Fruit fly (Drosophila melanogaster) whole organism: ENCODE measurements around the gene Ns1.

Source experiments
- CG8478 ChIP-seq: fragments of >200 bp; optimal IDR thresholded peaks from 2 replicates; lab custom pipeline; 2018; ENCODE audit warnings: inconsistent platforms
- Dll ChIP-seq: fragments of >200 bp; optimal IDR thresholded peaks from 2 replicates; lab custom pipeline; 2017
- EcR ChIP-seq, 2 experiments: fragments of >200 bp; optimal IDR thresholded peaks; 2 replicates each; lab custom pipeline; 2017; ENCODE audit warnings: missing biosample characterization in 2 of 2, missing genetic modification characterization in 2 of 2, missing genetic modification reagents in 2 of 2
- pan ChIP-seq: fragments of >200 bp; optimal IDR thresholded peaks from 2 replicates; lab custom pipeline; 2017
- psq ChIP-seq: fragments of >200 bp; optimal IDR thresholded peaks from 2 replicates; lab custom pipeline; 2017
- usp ChIP-seq: fragments of >200 bp; optimal IDR thresholded peaks from 2 replicates; lab custom pipeline; 2017; ENCODE audit warnings: missing biosample characterization, missing genetic modification characterization, mixed read lengths

Ns1 gene

DNA sequence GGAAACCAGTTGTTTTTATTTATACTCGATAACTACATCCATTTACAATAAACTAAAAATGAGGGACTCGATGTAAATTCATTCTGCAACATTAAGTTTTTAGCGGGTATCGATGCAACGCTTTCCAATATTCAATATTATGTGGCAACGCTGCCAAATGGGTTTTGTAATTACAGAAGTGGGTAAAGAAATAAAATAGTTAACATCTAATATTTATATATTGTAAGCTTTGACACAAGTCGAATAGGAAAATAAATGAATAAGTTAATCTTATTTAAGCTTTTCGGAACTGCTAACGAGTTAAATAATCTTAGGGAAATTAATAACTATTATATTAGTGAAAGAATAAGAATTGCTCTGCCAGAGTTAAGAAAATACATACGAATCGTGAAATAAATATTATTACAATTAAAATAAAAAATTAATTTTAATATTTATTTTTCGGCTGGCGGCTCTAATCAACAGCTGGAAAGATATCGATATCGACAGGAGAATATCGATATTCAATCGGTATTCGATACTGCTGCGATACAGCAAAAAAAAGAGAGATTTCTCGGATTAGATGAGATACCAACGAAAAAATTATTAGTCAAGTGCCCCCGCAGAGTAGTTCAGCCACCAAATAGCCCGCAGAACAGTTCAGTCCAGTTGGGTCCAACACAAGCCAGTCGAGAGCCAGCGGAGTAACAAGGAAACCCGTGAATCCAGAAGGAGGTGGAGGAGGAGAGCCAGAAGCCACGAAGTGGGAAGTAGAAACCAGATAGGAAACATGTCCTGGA lies 12.7 kb upstream of the Ns1 start, which contains the start of gene GckIII:
GckIII (plus strand) TSS at position 485 of the 779 bp plus-strand sequence.
- TF ChIP-seq EcR (GFP tag; optimal IDR thresholded peaks at IDR 0.05; lab: Kevin White, UChicago) (no peak), Dll (lab: Kevin White, UChicago) (no peak), psq (lab: Kevin White, UChicago) (no peak), pan (lab: Kevin White, UChicago) (no peak), usp (no peak), CG8478 (lab: Kevin White, UChicago) (no peak)

DNA sequence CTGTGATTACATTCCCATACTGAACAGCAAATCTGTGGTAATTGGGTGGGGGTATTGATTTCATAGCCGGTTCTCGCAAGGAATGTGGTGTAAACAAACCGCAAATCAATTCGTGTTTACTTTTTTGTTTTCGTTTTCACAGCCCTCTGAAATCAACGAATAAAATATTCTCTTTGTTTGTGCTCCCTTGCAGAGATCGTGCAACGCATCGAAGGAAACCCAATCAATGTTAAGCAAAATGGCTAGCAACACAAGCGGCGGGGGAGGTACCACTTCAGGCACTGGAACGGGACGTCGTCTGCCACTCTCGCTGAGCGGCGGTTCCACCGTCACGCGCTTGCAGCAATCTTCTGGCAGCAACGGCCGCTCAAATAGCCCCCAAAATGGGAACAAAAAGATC lies 10.0 kb upstream of the Ns1 start:
- TF ChIP-seq pan (lab: Kevin White, UChicago) (no peak), EcR (GFP tag; optimal IDR thresholded peaks at IDR 0.05; lab: Kevin White, UChicago) (no peak), psq (lab: Kevin White, UChicago) (no peak), usp (no peak), Dll (lab: Kevin White, UChicago) (no peak), CG8478 (lab: Kevin White, UChicago) (no peak)

DNA sequence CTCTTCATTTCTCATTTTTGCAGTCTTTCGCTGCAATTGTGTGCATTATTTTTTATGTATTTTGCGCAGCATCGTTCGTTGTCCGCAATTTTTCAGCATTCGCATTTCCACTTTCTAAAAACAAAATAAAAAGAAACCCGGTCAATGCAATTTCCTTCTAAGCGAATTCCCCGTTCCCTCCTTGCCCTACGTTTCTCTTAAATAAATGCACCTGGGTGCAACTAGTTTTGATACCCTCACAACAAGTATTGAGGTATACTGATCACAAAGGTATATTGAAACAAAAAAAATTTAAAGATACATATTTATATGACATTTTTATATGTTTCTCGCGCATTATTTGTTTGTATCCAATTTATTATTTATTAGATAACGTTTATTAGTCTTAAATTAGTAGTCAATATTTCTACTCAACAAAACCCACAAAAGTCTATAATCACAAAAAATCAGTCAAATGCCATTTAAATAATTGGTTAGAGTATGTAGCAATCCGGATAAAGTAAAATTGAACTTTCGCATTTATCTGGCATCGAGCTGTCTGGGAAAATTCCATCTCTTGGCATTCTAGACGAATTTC lies 9.0 kb upstream of the Ns1 start:
- no peak for TF ChIP-seq EcR (GFP tag; optimal IDR thresholded peaks at IDR 0.05; lab: Kevin White, UChicago)
- TF ChIP-seq pan (lab: Kevin White, UChicago) = no peak
- TF ChIP-seq psq (lab: Kevin White, UChicago) = no peak
- no peak for TF ChIP-seq Dll (lab: Kevin White, UChicago)
- no peak for TF ChIP-seq usp
- no peak for TF ChIP-seq CG8478 (lab: Kevin White, UChicago)

DNA sequence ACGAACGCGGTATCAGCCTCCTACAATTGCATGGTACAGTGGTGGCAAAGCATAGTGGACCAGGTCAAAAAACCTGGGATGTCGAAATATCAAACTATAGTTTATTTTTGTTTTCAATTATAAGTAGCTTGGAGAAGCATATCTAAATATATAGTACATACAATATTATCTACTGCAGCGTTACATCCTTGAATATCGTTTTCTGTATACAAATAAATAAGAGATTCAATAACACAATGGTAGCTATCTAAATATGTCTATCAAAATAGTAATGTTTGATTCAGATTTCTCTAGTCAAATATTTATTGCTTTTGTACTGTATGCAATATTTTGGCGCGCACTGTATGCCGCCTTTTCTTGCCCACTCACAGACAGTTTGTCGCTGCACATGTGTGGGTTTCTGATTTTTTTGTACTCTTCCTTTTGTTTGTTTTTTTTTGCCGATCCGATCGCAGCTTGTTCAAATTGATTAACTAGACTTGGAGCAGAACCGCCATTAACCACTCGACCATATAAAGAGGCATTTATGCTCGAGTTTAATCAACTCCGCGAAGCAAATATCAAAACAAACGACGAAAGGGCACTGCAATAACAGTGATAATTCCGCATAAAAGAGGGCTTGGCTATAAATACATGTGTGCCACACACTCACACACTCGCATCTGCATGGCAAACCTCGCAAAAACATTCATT lies 8.3 kb upstream of the Ns1 start:
- no peak for TF ChIP-seq EcR (GFP tag; optimal IDR thresholded peaks at IDR 0.05; lab: Kevin White, UChicago)
- no peak for TF ChIP-seq pan (lab: Kevin White, UChicago)
- no peak for TF ChIP-seq CG8478 (lab: Kevin White, UChicago)
- TF ChIP-seq psq (lab: Kevin White, UChicago) = no peak

DNA sequence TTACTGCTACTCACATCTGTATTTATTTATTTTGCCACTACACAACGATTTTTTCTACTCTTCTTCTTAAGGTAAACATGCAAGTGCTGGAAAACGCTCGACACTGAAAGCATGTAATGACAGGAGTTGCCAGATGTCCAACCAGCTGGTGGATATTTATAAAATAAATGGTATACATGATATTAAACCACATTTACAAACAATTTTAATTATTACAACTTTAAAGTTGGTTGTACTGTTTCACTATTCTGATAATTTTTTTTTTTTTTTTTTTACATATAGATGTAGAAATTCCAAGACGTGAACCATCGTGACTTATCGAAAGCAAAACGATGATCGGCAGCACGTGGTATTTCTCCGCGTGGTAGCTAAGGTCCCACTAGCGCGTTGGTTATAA lies 7.4 kb upstream of the Ns1 start, which contains the start of the genes Keap1 and kuk:
Keap1 (minus strand) TSS at position 87 of the 397 bp plus-strand sequence.
kuk (plus strand) TSS at position 386 of the 397 bp plus-strand sequence.
- TF ChIP-seq usp (no peak), Dll (lab: Kevin White, UChicago) (no peak), psq (lab: Kevin White, UChicago) (no peak), EcR (GFP tag; optimal IDR thresholded peaks at IDR 0.05; lab: Kevin White, UChicago) (no peak), pan (lab: Kevin White, UChicago) (no peak), CG8478 (lab: Kevin White, UChicago) (no peak)

DNA sequence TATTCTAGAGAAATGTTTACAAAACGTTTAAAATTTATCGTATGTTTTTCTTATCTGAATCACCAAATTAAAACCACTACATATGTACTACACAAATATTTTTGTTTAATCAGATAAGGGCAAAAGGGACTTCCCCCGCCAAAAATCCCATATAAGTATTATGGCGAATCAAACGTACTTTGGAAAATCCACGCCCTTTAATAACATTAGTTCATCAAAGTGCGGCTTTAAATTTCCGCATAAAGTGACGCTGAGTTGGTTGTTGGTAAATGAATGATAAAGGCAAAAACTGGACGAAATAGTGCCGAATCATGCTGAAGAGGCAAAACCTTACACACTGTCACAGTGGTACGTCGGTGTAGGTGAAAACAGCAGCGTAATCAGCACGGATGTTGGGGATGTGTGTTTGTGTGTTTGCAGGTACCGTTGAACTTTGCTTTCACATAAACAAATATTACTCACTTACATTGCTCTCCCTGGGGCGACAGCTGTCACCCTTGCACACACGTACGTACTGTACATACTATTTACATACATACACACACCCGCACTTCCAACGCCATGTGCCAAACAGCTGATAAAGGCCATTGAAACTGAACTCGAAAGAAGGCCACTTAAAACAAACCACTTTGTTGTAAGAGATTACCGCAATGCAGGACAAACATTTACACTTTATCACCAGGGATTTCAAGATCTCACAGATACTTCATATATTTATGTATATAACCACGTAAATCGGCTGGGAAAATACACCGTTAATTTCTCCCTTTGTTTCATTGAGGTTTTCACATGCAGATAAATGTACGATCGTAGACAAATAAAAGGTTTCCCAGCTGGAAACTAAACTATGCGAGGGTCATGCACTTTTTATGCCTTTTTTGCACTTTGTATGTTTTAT lies 6.7 kb upstream of the Ns1 start:
- TF ChIP-seq Dll (lab: Kevin White, UChicago) = no peak
- TF ChIP-seq EcR (GFP tag; optimal IDR thresholded peaks at IDR 0.05; lab: Kevin White, UChicago) = no peak
- no peak for TF ChIP-seq usp
- TF ChIP-seq pan (lab: Kevin White, UChicago) = no peak
- no peak for TF ChIP-seq CG8478 (lab: Kevin White, UChicago)
- TF ChIP-seq psq (lab: Kevin White, UChicago) = no peak

DNA sequence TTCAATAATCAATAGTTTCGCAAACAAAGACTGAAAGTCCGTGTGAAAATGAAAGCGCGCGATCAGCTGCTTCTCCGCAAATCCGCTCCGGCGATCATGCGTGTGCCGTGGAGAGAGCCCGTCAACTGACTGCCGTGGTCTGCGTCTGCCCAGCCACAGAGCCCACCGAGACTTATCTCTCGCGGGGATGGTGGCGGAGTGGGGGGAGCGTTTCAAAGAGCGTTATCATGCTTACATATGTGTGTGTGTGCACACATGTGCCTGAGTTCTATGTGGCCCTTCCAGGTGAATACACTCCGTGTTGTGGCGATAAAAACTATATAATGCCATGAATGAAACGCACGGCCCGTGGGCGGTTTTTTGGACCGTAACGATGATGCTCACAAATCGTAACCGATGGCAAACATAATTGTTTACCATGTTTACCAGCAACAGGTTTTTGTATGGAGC lies 5.5 kb upstream of the Ns1 start:
- TF ChIP-seq CG8478 (lab: Kevin White, UChicago) = no peak
- TF ChIP-seq psq (lab: Kevin White, UChicago) = no peak
- no peak for TF ChIP-seq Dll (lab: Kevin White, UChicago)
- TF ChIP-seq EcR (GFP tag; optimal IDR thresholded peaks at IDR 0.05; lab: Kevin White, UChicago) = peak in 1 of 2 experiments; percentile 33
- no peak for TF ChIP-seq pan (lab: Kevin White, UChicago)
- no peak for TF ChIP-seq usp

DNA sequence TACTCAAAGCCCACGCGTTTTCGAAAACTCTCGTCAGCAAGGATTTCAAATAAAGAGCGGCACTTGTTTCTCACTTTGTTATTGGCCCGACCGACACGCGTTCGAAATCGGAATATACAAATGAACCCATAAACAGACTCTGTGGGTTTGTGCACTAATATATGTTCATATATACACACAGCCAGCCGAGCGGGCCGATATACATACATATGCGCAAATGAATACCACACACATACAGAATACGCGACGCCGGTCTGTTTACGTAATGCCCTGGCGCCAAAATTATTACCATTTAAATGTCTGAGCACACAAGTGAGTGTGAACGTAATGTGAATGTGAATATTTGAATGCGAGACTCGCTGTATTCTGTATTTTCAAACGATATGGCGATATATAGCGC lies 4.8 kb downstream of the Ns1 start:
- TF ChIP-seq psq (lab: Kevin White, UChicago) (no peak), CG8478 (lab: Kevin White, UChicago) (no peak), pan (lab: Kevin White, UChicago) (no peak), usp (no peak), Dll (lab: Kevin White, UChicago) (no peak), EcR (GFP tag; optimal IDR thresholded peaks at IDR 0.05; lab: Kevin White, UChicago) (no peak)

DNA sequence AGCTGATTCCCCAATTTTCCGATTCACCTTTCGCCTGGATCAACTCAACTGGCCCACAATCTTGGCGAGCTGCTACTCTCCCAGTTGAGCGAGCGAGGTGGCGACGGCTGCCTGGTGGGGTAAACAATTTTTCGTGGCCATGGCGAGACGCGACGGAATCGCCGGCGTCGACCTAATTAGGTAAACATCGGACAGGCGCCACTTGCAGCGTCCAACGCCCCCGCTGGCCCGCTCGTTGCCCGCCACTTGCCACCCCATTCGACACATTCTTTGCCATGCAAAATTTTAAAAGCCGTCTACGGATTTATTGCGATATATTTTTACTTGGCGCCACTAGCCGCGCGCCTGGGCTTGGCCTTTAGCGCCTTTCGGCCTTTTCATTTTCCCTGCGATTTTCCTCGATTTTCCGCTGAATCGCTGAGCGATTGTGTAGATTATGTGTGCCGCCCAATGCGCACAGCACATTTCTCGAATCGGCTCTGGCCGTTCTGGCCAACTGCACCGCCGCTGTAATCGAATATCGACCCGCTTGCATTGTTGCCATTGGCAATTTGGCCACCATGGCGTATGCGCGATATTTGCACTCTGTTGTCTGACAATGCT lies 5.5 kb downstream of the Ns1 start:
- TF ChIP-seq EcR (GFP tag; optimal IDR thresholded peaks at IDR 0.05; lab: Kevin White, UChicago) (no peak), Dll (lab: Kevin White, UChicago) (no peak), CG8478 (lab: Kevin White, UChicago) (no peak), psq (lab: Kevin White, UChicago) (no peak), pan (lab: Kevin White, UChicago) (no peak), usp (no peak)

DNA sequence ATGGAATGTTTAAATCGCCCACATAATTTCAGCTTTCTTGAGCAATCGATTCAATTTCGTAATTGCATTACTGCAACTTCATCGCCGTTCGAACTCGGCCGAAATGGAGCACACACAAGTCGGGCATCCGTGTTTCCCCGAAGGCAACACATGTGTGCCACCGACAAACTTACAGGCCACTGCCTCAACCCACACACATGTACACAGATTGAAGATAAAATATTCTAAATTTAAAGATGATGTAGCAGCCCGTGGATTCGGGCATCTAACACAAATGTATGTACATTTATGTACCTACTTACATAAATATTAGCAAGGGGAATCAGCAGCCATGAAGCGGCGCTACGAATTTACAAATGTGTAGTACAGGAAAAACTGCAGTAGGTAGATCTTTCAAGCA lies 6.4 kb downstream of the Ns1 start:
- no peak for TF ChIP-seq Dll (lab: Kevin White, UChicago)
- TF ChIP-seq psq (lab: Kevin White, UChicago) = no peak
- no peak for TF ChIP-seq CG8478 (lab: Kevin White, UChicago)
